Worm (Caenorhabditis elegans) whole organism, L1 larva: ENCODE measurements around the gene F19C7.2.

Experiments used
- C16A3.4 ChIP-seq: fragments of 150-350 bp; optimal IDR thresholded peaks from 2 replicates; lab custom pipeline; 2014; ENCODE audit warnings: missing biosample characterization, missing genetic modification characterization
- C34B4.2 ChIP-seq: sonication (generic microtip); optimal IDR thresholded peaks from 2 replicates; lab custom pipeline; 2017; ENCODE audit warnings: mild to moderate bottlenecking, missing genetic modification characterization, missing compliant biosample characterization
- aly-2 ChIP-seq: fragments of 150-350 bp; optimal IDR thresholded peaks from 2 replicates; lab custom pipeline; 2014; ENCODE audit warnings: missing biosample characterization, missing genetic modification characterization
- ama-1 ChIP-seq: fragments of 150-350 bp; optimal IDR thresholded peaks from 2 replicates; lab custom pipeline; 2014
- blmp-1 ChIP-seq: fragments of 150-350 bp; optimal IDR thresholded peaks from 2 replicates; lab custom pipeline; 2014; ENCODE audit warnings: missing biosample characterization, missing genetic modification characterization
- ceh-8 ChIP-seq: fragments of 200-800 bp; sonication (Bioruptor generic); optimal IDR thresholded peaks from 2 replicates; lab custom pipeline; 2018; ENCODE audit warnings: mild to moderate bottlenecking, missing genetic modification characterization, moderate library complexity, missing compliant biosample characterization
- ceh-82 ChIP-seq, 3 experiments: fragments of 150-350 bp in 1 of 3; sonication (generic microtip) in 2 of 3; optimal IDR thresholded peaks; 2 replicates each; lab custom pipeline; 2014 to 2017; ENCODE audit warnings: missing biosample characterization in 3 of 3, missing genetic modification characterization in 3 of 3
- ceh-88 ChIP-seq: fragments of 200-800 bp; sonication (Bioruptor generic); IDR thresholded peaks from 2 replicates; pipeline ENCODE4 v1.3.6; 2022; ENCODE audit warnings: missing genetic modification characterization, missing compliant biosample characterization
- ces-1 ChIP-seq: fragments of 150-350 bp; optimal IDR thresholded peaks from 2 replicates; lab custom pipeline; 2014; ENCODE audit warnings: missing biosample characterization, missing genetic modification reagents, missing genetic modification characterization
- dsc-1 ChIP-seq: sonication (generic microtip); optimal IDR thresholded peaks from 2 replicates; lab custom pipeline; 2016; ENCODE audit warnings: mild to moderate bottlenecking, missing genetic modification characterization, missing compliant biosample characterization
- efl-1 ChIP-seq, 4 experiments: fragments of 150-350 bp; optimal IDR thresholded peaks in 3 of 4; peaks in 1 of 4; 1 replicate in 1 of 4; 2 replicates in 3 of 4; lab custom pipeline; 2014; ENCODE audit warnings: missing biosample characterization in 2 of 4, missing genetic modification characterization in 2 of 4, missing genetic modification reagents in 2 of 4
- efl-3 ChIP-seq: fragments of 200-800 bp; sonication (Bioruptor generic); optimal IDR thresholded peaks from 2 replicates; lab custom pipeline; 2018; ENCODE audit warnings: mild to moderate bottlenecking, missing genetic modification characterization, missing compliant biosample characterization
- egl-27 ChIP-seq, 2 experiments: fragments of 150-350 bp in 1 of 2; sonication (generic microtip); optimal IDR thresholded peaks; 3 replicates each; lab custom pipeline; 2017 to 2018; ENCODE audit warnings: missing biosample characterization in 2 of 2, missing genetic modification characterization in 2 of 2, missing genetic modification reagents in 2 of 2
- elt-2 ChIP-seq: sonication (generic microtip); optimal IDR thresholded peaks from 2 replicates; lab custom pipeline; 2016; ENCODE audit warnings: missing genetic modification characterization, mild to moderate bottlenecking, inconsistent platforms, missing compliant biosample characterization, missing genetic modification reagents
- elt-3 ChIP-seq, 6 experiments: fragments of 150-350 bp in 1 of 6; sonication (generic microtip); optimal IDR thresholded peaks; 2 replicates each; lab custom pipeline; 2017 to 2018; ENCODE audit warnings: missing biosample characterization in 6 of 6, missing genetic modification characterization in 6 of 6, inconsistent platforms in 1 of 6
- fkh-10 ChIP-seq: sonication (generic microtip); optimal IDR thresholded peaks from 2 replicates; lab custom pipeline; 2017; ENCODE audit warnings: missing biosample characterization, missing genetic modification reagents, missing genetic modification characterization
- grh-1 ChIP-seq: fragments of 200-800 bp; sonication (Bioruptor generic); IDR thresholded peaks from 2 replicates; pipeline ENCODE4 v1.3.6; 2022; ENCODE audit warnings: missing genetic modification reagents, missing genetic modification characterization, missing compliant biosample characterization
- hlh-17 ChIP-seq: fragments of 200-800 bp; sonication (Bioruptor generic); optimal IDR thresholded peaks from 2 replicates; lab custom pipeline; 2018; ENCODE audit warnings: missing genetic modification characterization, mild to moderate bottlenecking, missing compliant biosample characterization, moderate library complexity, borderline replicate concordance
- hlh-4 ChIP-seq: sonication (generic microtip); optimal IDR thresholded peaks from 2 replicates; lab custom pipeline; 2016; ENCODE audit warnings: mild to moderate bottlenecking, missing genetic modification characterization, missing compliant biosample characterization
- hpl-2 ChIP-seq: fragments of 150-350 bp; optimal IDR thresholded peaks from 2 replicates; lab custom pipeline; 2014; ENCODE audit warnings: missing biosample characterization, missing genetic modification reagents, missing genetic modification characterization
- irx-1 ChIP-seq: sonication (generic microtip); optimal IDR thresholded peaks from 2 replicates; lab custom pipeline; 2016; ENCODE audit warnings: missing genetic modification characterization, missing compliant biosample characterization
- isw-1 ChIP-seq: fragments of 200-800 bp; sonication (Bioruptor generic); IDR thresholded peaks from 2 replicates; pipeline ENCODE4 v1.3.6; 2022; ENCODE audit warnings: missing genetic modification characterization, missing compliant biosample characterization
- lin-15B ChIP-seq: fragments of 150-350 bp; sonication (generic microtip); optimal IDR thresholded peaks from 3 replicates; lab custom pipeline; 2014; ENCODE audit warnings: missing biosample characterization, missing genetic modification characterization
- lin-35 ChIP-seq, 2 experiments: fragments of 150-350 bp; optimal IDR thresholded peaks; 2 replicates each; lab custom pipeline; 2014; ENCODE audit warnings: missing biosample characterization in 2 of 2, missing genetic modification characterization in 2 of 2, missing genetic modification reagents in 2 of 2
- lin-39 ChIP-seq: fragments of 150-350 bp; optimal IDR thresholded peaks from 2 replicates; lab custom pipeline; 2014; ENCODE audit warnings: missing biosample characterization, missing genetic modification reagents, missing genetic modification characterization
- lsy-2 ChIP-seq, 2 experiments: fragments of 150-350 bp; optimal IDR thresholded peaks; 2 replicates each; lab custom pipeline; 2014; ENCODE audit warnings: missing biosample characterization in 2 of 2, missing genetic modification characterization in 2 of 2
- mab-9 ChIP-seq: fragments of 200-800 bp; sonication (Bioruptor generic); IDR thresholded peaks from 2 replicates; pipeline ENCODE4 v1.3.6; 2022; ENCODE audit warnings: missing genetic modification reagents, missing genetic modification characterization, missing compliant biosample characterization
- mdl-1 ChIP-seq, 2 experiments: fragments of 150-350 bp; optimal IDR thresholded peaks; 2 replicates each; lab custom pipeline; 2014 to 2017; ENCODE audit warnings: missing biosample characterization in 2 of 2, missing genetic modification characterization in 2 of 2, inconsistent platforms in 1 of 2
- nhr-11 ChIP-seq: fragments of 150-350 bp; optimal IDR thresholded peaks from 2 replicates; lab custom pipeline; 2014; ENCODE audit warnings: missing biosample characterization, missing genetic modification characterization
- nhr-20 ChIP-seq: sonication (generic microtip); optimal IDR thresholded peaks from 2 replicates; lab custom pipeline; 2016; ENCODE audit warnings: mild to moderate bottlenecking, missing genetic modification characterization, missing compliant biosample characterization
- nhr-28 ChIP-seq: fragments of 150-350 bp; optimal IDR thresholded peaks from 2 replicates; lab custom pipeline; 2014; ENCODE audit warnings: missing biosample characterization, missing genetic modification characterization
- nhr-47 ChIP-seq: sonication (generic microtip); optimal IDR thresholded peaks from 2 replicates; lab custom pipeline; 2016; ENCODE audit warnings: mild to moderate bottlenecking, missing genetic modification characterization, moderate library complexity, missing compliant biosample characterization
- nhr-76 ChIP-seq: sonication (generic microtip); optimal IDR thresholded peaks from 2 replicates; lab custom pipeline; 2017; ENCODE audit warnings: missing biosample characterization, missing genetic modification characterization
- nhr-85 ChIP-seq: sonication (generic microtip); peaks from one replicate; lab custom pipeline; 2016; ENCODE audit warnings: missing genetic modification characterization, inconsistent platforms, missing compliant biosample characterization
- nhr-90 ChIP-seq: sonication (generic microtip); optimal IDR thresholded peaks from 2 replicates; lab custom pipeline; 2016; ENCODE audit warnings: mild to moderate bottlenecking, missing genetic modification characterization, missing compliant biosample characterization; ENCODE audit not compliant: poor library complexity
- pax-3 ChIP-seq: fragments of 200-800 bp; sonication (Bioruptor generic); optimal IDR thresholded peaks from 2 replicates; lab custom pipeline; 2018; ENCODE audit warnings: mild to moderate bottlenecking, missing genetic modification characterization, moderate library complexity, missing compliant biosample characterization
- rnt-1 ChIP-seq: sonication (generic microtip); optimal IDR thresholded peaks from 2 replicates; lab custom pipeline; 2016; ENCODE audit warnings: mild to moderate bottlenecking, missing genetic modification characterization, moderate library complexity, missing compliant biosample characterization
- skn-1 ChIP-seq: fragments of 150-350 bp; optimal IDR thresholded peaks from 2 replicates; lab custom pipeline; 2014; ENCODE audit warnings: missing biosample characterization, missing genetic modification characterization
- sup-37 ChIP-seq: fragments of 200-800 bp; sonication (Bioruptor generic); optimal IDR thresholded peaks from 2 replicates; lab custom pipeline; 2018; ENCODE audit warnings: mild to moderate bottlenecking, missing genetic modification characterization, missing compliant biosample characterization
- swsn-7 ChIP-seq: sonication (generic microtip); optimal IDR thresholded peaks from 2 replicates; lab custom pipeline; 2016; ENCODE audit warnings: missing genetic modification characterization, missing compliant biosample characterization
- tbx-2 ChIP-seq: sonication (generic microtip); optimal IDR thresholded peaks from 2 replicates; lab custom pipeline; 2016; ENCODE audit warnings: missing genetic modification characterization, missing compliant biosample characterization
- tlp-1 ChIP-seq: fragments of 150-350 bp; optimal IDR thresholded peaks from 2 replicates; lab custom pipeline; 2014; ENCODE audit warnings: missing biosample characterization, missing genetic modification characterization
- unc-130 ChIP-seq: fragments of 150-350 bp; optimal IDR thresholded peaks from 2 replicates; lab custom pipeline; 2017; ENCODE audit warnings: missing biosample characterization, missing genetic modification characterization, inconsistent platforms
- unc-98 ChIP-seq: fragments of 200-800 bp; sonication (Bioruptor generic); IDR thresholded peaks from 2 replicates; pipeline ENCODE4 v1.3.6; 2022; ENCODE audit warnings: missing genetic modification characterization, missing compliant biosample characterization
- vab-15 ChIP-seq: sonication (generic microtip); optimal IDR thresholded peaks from 2 replicates; lab custom pipeline; 2017; ENCODE audit warnings: missing genotype, mild to moderate bottlenecking, missing genetic modification characterization, missing compliant biosample characterization
- zag-1 ChIP-seq: fragments of 150-350 bp; optimal IDR thresholded peaks from 2 replicates; lab custom pipeline; 2014; ENCODE audit warnings: missing biosample characterization, missing genetic modification characterization
- ztf-4 ChIP-seq: fragments of 150-350 bp; optimal IDR thresholded peaks from 2 replicates; lab custom pipeline; 2014; ENCODE audit warnings: missing biosample characterization, missing genetic modification characterization

F19C7.2 gene

DNA sequence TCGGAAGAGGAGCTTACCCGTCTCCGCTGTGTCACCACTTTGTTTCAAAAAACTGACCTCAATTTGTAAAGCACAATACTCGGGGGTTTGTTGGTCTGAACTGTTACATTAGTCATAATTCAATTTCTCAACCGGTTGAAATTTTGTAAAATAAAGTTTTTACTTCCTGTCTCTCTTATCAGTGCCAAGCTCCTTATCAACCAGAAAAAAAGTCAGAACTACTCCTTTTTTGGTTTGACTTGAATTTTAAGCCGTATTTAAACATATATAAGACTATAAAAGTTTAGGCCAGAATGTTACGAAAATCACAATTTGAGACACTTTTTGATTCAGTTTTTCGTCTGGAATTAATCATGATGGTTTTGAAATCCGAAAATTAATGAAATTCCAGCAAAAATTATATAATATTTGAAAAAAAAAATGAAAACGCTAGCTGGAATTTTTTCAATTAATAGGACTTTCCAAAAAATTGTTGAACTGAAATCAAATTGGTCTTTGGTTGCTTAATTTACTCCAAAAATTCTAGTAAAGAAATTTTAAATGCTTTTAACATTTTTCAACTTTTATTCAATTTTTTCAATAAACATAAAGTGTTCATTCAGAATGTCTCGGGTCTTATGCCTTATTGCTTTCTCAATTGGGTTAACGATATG lies at the start of gene F19C7.2:
Gene F19C7.2 (plus strand): TSS at position 603 of the 653 bp plus-strand sequence.
- TF ChIP-seq nhr-85 (tag; lab: Kevin White, UChicago), result peak; percentile 28
- TF ChIP-seq elt-3 (tag; optimal IDR thresholded peaks at IDR 0.05; lab: Kevin White, UChicago), result no peak
- TF ChIP-seq aly-2 (tag; lab: Kevin White, UChicago), result no peak
- no peak for TF ChIP-seq lin-35 (GFP tag; optimal IDR thresholded peaks at IDR 0.05; lab: Kevin White, UChicago)
- TF ChIP-seq grh-1 (GFP tag; lab: Robert Waterston, UW), result no peak
- TF ChIP-seq elt-2 (tag; lab: Kevin White, UChicago), result peak; percentile 71

DNA sequence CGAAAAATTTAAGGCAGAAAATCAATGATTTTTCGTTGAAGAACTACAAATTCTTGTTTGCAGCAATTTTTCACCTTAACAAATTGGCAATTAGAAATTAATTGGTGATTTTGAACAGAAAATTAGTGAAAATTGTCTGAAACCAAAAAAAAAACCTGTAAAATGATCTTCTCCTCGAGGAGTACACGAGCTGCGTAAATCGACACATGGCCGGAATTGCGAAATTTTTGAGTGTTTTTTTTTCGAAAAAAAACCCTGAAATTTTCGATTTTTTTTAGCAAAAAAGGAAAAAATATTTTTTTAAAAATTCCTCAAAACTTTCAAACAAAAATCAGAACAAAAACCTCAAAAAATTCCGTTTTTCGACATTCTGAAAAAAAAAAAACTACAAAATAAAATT lies 48.2 kb upstream of the F19C7.2 start:
- TF ChIP-seq nhr-90 (tag; lab: Kevin White, UChicago) (no peak), hlh-4 (tag; lab: Kevin White, UChicago) (no peak), mdl-1 (tag; optimal IDR thresholded peaks at IDR 0.05; lab: Kevin White, UChicago) (no peak), nhr-85 (tag; lab: Kevin White, UChicago) (no peak), tlp-1 (no peak), isw-1 (GFP tag; lab: Robert Waterston, UW) (no peak), C34B4.2 (tag; lab: Kevin White, UChicago) (no peak), skn-1 (tag; lab: Kevin White, UChicago) (no peak), nhr-47 (tag; lab: Kevin White, UChicago) (no peak), ceh-88 (GFP tag; lab: Robert Waterston, UW) (no peak), ama-1 (no peak), lin-15B (tag; lab: Kevin White, UChicago) (no peak), swsn-7 (tag; lab: Kevin White, UChicago) (no peak)

DNA sequence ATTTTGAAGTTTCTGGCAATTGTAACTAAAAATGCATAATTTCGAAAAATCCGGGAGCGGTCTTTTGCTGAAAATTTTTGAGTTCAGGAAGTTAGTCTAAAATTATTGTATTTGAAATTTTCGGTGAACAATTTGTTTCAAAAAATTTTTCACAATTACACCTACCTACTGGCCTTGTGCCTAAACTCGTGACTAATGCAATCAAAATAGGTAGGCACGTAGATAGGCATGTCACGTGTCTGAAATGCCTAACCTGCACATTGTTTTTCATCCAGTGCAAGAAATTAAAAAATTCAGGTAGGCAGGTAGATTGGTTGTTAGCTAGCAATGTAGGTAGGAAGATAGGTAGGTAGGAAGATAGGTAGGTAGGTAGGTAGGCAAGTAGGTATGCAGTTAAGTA lies 42.6 kb upstream of the F19C7.2 start:
- TF ChIP-seq nhr-85 (tag; lab: Kevin White, UChicago), result peak; percentile 51
- no peak for TF ChIP-seq vab-15 (tag; lab: Kevin White, UChicago)
- TF ChIP-seq lin-35 (GFP tag; optimal IDR thresholded peaks at IDR 0.05; lab: Kevin White, UChicago), result peak in 1 of 2 experiments; percentile 58
- TF ChIP-seq tbx-2 (tag; lab: Kevin White, UChicago), result no peak
- no peak for TF ChIP-seq ces-1 (GFP tag; lab: Kevin White, UChicago)
- no peak for TF ChIP-seq nhr-20 (tag; lab: Kevin White, UChicago)
- TF ChIP-seq unc-130 (tag; lab: Kevin White, UChicago), result peak; percentile 9
- TF ChIP-seq nhr-11 (tag; lab: Kevin White, UChicago), result no peak
- TF ChIP-seq rnt-1, result no peak
- no peak for TF ChIP-seq hlh-17 (GFP tag; lab: Kevin White, UChicago)
- TF ChIP-seq tlp-1, result no peak
- TF ChIP-seq nhr-28 (tag; lab: Kevin White, UChicago), result no peak
- no peak for TF ChIP-seq sup-37 (GFP tag; lab: Kevin White, UChicago)
- TF ChIP-seq efl-3, result no peak
- no peak for TF ChIP-seq lin-15B (tag; lab: Kevin White, UChicago)
- TF ChIP-seq irx-1 (tag; lab: Kevin White, UChicago), result no peak
- no peak for TF ChIP-seq fkh-10
- no peak for TF ChIP-seq ztf-4 (tag; lab: Kevin White, UChicago)
- peak; percentile 1 for TF ChIP-seq elt-2 (tag; lab: Kevin White, UChicago)
- TF ChIP-seq pax-3 (tag; lab: Kevin White, UChicago), result no peak
- no peak for TF ChIP-seq mab-9 (GFP tag; lab: Robert Waterston, UW)
- TF ChIP-seq nhr-76 (tag; lab: Kevin White, UChicago), result no peak
- no peak for TF ChIP-seq zag-1 (tag; lab: Kevin White, UChicago)
- TF ChIP-seq egl-27 (tag; optimal IDR thresholded peaks at IDR 0.05; lab: Kevin White, UChicago), result no peak
- no peak for TF ChIP-seq ceh-8 (GFP tag; lab: Kevin White, UChicago)
- no peak for TF ChIP-seq unc-98
- TF ChIP-seq dsc-1, result no peak
- no peak for TF ChIP-seq lin-39
- TF ChIP-seq efl-1 (optimal IDR thresholded peaks at IDR 0.05; lab: Kevin White, UChicago), result no peak
- peak in 1 of 2 experiments; percentile 40 for TF ChIP-seq efl-1 (GFP tag; optimal IDR thresholded peaks at IDR 0.05 in 1 of 2; lab: Kevin White, UChicago)
- TF ChIP-seq ceh-82 (tag; optimal IDR thresholded peaks at IDR 0.05; lab: Kevin White, UChicago), result no peak
- TF ChIP-seq blmp-1, result no peak
- no peak for TF ChIP-seq lsy-2 (tag; optimal IDR thresholded peaks at IDR 0.05; lab: Kevin White, UChicago)
- no peak for TF ChIP-seq C16A3.4 (tag; lab: Kevin White, UChicago)
- TF ChIP-seq hpl-2 (GFP tag; lab: Kevin White, UChicago), result no peak
